Worm (Caenorhabditis elegans): ENCODE results near the gene srt-67.

- TF ChIP-seq dao-5 (tag; optimal IDR thresholded peaks at IDR 0.05) (no peak), him-1 (tag; optimal IDR thresholded peaks at IDR 0.05) (no peak), W03F9.2 (tag; optimal IDR thresholded peaks at IDR 0.05) (no peak)
Measured at ce11 chrV:5265581-5265980, 8.3 kb upstream of the srt-67 start, which contains the start of the genes srt-69 and B0238.12.

Measured in whole organism, L4/young adult.